Fruit fly (Drosophila melanogaster): ENCODE results near the gene CG14309.

DNA sequence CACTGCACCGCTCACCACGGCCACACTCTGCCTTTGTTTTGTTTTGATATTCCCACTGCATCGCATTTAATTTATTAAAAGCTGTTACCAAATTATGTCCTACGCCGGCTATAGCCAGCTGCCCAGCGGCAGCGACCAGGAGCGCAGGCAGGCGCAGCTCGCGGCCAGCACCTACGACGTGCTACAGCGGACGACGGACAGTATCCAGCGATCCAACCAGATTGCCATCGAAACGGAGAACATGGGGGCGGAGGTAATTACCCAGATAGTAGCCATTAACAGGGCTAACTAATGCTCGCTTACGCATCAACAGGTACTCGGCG lies 14.8 kb upstream of the CG14309 start:
- TF ChIP-seq ttk (optimal IDR thresholded peaks at IDR 0.05) = no peak
- no peak for TF ChIP-seq psq (optimal IDR thresholded peaks at IDR 0.05)
- TF ChIP-seq h (optimal IDR thresholded peaks at IDR 0.05) = no peak
- TF ChIP-seq Sin3A (optimal IDR thresholded peaks at IDR 0.05) = no peak
